Fruit fly (Drosophila melanogaster): ENCODE data around the gene comm.

- TF ChIP-seq psq (optimal IDR thresholded peaks at IDR 0.05) (no peak), pan (optimal IDR thresholded peaks at IDR 0.05) (no peak), CG8478 (optimal IDR thresholded peaks at IDR 0.05) (no peak)
Observed at dm6 chr3L:15691968-15692367, 36.3 kb downstream of the comm start, which contains the start of gene CG34451.
